Worm (Caenorhabditis elegans): ENCODE results near the gene Y119D3B.12.

- TF ChIP-seq nhr-11 (tag; optimal IDR thresholded peaks at IDR 0.05) = no peak
- no peak for TF ChIP-seq ceh-18 (tag; optimal IDR thresholded peaks at IDR 0.05)
- no peak for TF ChIP-seq nfya-1 (tag; optimal IDR thresholded peaks at IDR 0.05)
- no peak for TF ChIP-seq tbx-2 (tag; optimal IDR thresholded peaks at IDR 0.05)
- TF ChIP-seq ceh-19 (GFP tag; optimal IDR thresholded peaks at IDR 0.05) = no peak
- TF ChIP-seq ama-1 (optimal IDR thresholded peaks at IDR 0.05) = no peak
- no peak for TF ChIP-seq unc-86 (tag; optimal IDR thresholded peaks at IDR 0.05)
- TF ChIP-seq pha-4 (tag; optimal IDR thresholded peaks at IDR 0.05) = no peak
- no peak for TF ChIP-seq zip-5 (tag; optimal IDR thresholded peaks at IDR 0.05)
- TF ChIP-seq ceh-34 (tag; optimal IDR thresholded peaks at IDR 0.05) = no peak
These were observed 29.0 kb upstream of the Y119D3B.12 start for ce11 chrIII:1173331-1173730.

Measured in whole organism, late embryonic.